Worm (Caenorhabditis elegans): Measurements from ENCODE around the gene sam-10.

DNA sequence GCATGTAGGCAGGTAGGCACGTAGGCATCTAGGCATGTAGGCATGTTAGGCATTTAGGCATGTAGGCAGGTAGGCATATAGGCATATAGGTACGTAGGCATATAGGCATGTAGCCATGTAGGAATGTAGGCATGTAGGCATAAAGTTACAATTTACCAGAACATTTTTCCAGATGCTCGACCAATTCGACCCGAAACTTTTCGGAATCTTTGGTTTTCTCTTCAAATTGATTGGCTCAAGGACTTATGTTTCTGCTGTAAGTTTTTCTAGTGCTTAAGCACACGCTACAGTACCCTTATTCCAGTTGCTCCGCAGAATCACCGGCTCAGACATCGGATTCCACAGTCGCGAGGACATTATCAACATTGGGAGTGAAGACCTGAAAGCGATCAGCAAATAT lies 20.1 kb downstream of the sam-10 start:
- no peak for TF ChIP-seq unc-130 (GFP tag; optimal IDR thresholded peaks at IDR 0.05)
- no peak for TF ChIP-seq Y105C5A.15 (GFP tag; IDR thresholded peaks at IDR 0.05)
- TF ChIP-seq nhr-25 (tag; optimal IDR thresholded peaks at IDR 0.05; ENCODE audit: borderline replicate concordance, insufficient read depth) = no peak
